Worm (Caenorhabditis elegans): ENCODE results near the gene sto-3.

ce11 chrX:11574167-11574566, 47.7 kb downstream of the sto-3 start:
- TF ChIP-seq him-1 (tag; optimal IDR thresholded peaks at IDR 0.05) (no peak), W03F9.2 (tag; optimal IDR thresholded peaks at IDR 0.05) (no peak)

Data from whole organism, L4/young adult.